Worm (Caenorhabditis elegans) whole organism, mixed stage, embryonic: Measurements from ENCODE around the gene B0432.10.

ENCODE experiments used
- mep-1 ChIP-seq: fragments of 150-350 bp; optimal IDR thresholded peaks from 2 replicates; lab custom pipeline; 2017; ENCODE audit warnings: missing biosample characterization, missing genetic modification reagents, missing genetic modification characterization, inconsistent platforms
- nhr-12 ChIP-seq: fragments of 150-350 bp; optimal IDR thresholded peaks from 2 replicates; lab custom pipeline; 2014; ENCODE audit warnings: missing biosample characterization, missing genetic modification characterization
- nhr-2 ChIP-seq: fragments of 150-350 bp; optimal IDR thresholded peaks from 2 replicates; lab custom pipeline; 2014; ENCODE audit warnings: missing biosample characterization, missing genetic modification characterization
- nhr-237 ChIP-seq: fragments of 150-350 bp; optimal IDR thresholded peaks from 2 replicates; lab custom pipeline; 2014; ENCODE audit warnings: missing biosample characterization, missing genetic modification characterization
- nhr-28 ChIP-seq: fragments of 150-350 bp; optimal IDR thresholded peaks from 2 replicates; lab custom pipeline; 2014; ENCODE audit warnings: missing biosample characterization, missing genetic modification characterization
- ztf-11 ChIP-seq: fragments of 150-350 bp; optimal IDR thresholded peaks from 2 replicates; lab custom pipeline; 2014; ENCODE audit warnings: missing biosample characterization, missing genetic modification characterization

- TF ChIP-seq nhr-237 (tag; lab: Kevin White, UChicago), result peak; percentile 90
- TF ChIP-seq ztf-11 (tag; lab: Kevin White, UChicago), result peak; percentile 80
- TF ChIP-seq nhr-2 (tag; lab: Kevin White, UChicago), result peak; percentile 57
- TF ChIP-seq nhr-28 (tag; lab: Kevin White, UChicago), result peak; percentile 44
- peak; percentile 97 for TF ChIP-seq mep-1
- TF ChIP-seq nhr-12 (tag; lab: Kevin White, UChicago), result peak; percentile 74
Measured at ce11 chrII:255124-255523, 31.0 kb downstream of the B0432.10 start.
